Worm (Caenorhabditis elegans) whole organism, L3 larva: Measurements from ENCODE around the gene F13A2.5.

ENCODE experiments used
- R02D3.7 ChIP-seq: fragments of 150-350 bp; optimal IDR thresholded peaks from 2 replicates; lab custom pipeline; 2014; ENCODE audit warnings: missing biosample characterization, missing genetic modification characterization
- ZK546.5 ChIP-seq: sonication (generic microtip); optimal IDR thresholded peaks from 2 replicates; lab custom pipeline; 2017; ENCODE audit warnings: missing biosample characterization, missing genetic modification characterization
- aly-2 ChIP-seq: fragments of 150-350 bp; optimal IDR thresholded peaks from 2 replicates; lab custom pipeline; 2014; ENCODE audit warnings: missing biosample characterization, missing genetic modification characterization
- ceh-16 ChIP-seq: sonication (generic microtip); optimal IDR thresholded peaks from 2 replicates; lab custom pipeline; 2017; ENCODE audit warnings: missing biosample characterization, missing genetic modification characterization
- ceh-28 ChIP-seq: fragments of 150-350 bp; optimal IDR thresholded peaks from 2 replicates; lab custom pipeline; 2014; ENCODE audit warnings: missing biosample characterization, missing genetic modification reagents, missing genetic modification characterization
- ceh-82 ChIP-seq: fragments of 150-350 bp; optimal IDR thresholded peaks from 2 replicates; lab custom pipeline; 2014; ENCODE audit warnings: missing biosample characterization, missing genetic modification characterization
- ceh-9 ChIP-seq: sonication (generic microtip); optimal IDR thresholded peaks from 2 replicates; lab custom pipeline; 2018; ENCODE audit warnings: missing biosample characterization, missing genetic modification characterization
- daf-12 ChIP-seq: fragments of 150-350 bp; optimal IDR thresholded peaks from 2 replicates; lab custom pipeline; 2014; ENCODE audit warnings: missing biosample characterization, missing genetic modification reagents, missing genetic modification characterization
- elt-1 ChIP-seq: fragments of 150-350 bp; optimal IDR thresholded peaks from 2 replicates; lab custom pipeline; 2014; ENCODE audit warnings: missing biosample characterization, missing genetic modification characterization
- elt-2 ChIP-seq: sonication (generic microtip); optimal IDR thresholded peaks from 2 replicates; lab custom pipeline; 2016; ENCODE audit warnings: missing genetic modification reagents, mild to moderate bottlenecking, missing genetic modification characterization, missing compliant biosample characterization
- elt-3 ChIP-seq, 3 experiments: fragments of 150-350 bp in 1 of 3; sonication (generic microtip) in 2 of 3; optimal IDR thresholded peaks; 2 replicates in 2 of 3; 4 replicates in 1 of 3; lab custom pipeline; 2014 to 2017; ENCODE audit warnings: missing biosample characterization in 3 of 3, missing genetic modification characterization in 3 of 3
- eor-1 ChIP-seq, 2 experiments: fragments of 150-350 bp; optimal IDR thresholded peaks; 2 replicates each; lab custom pipeline; 2014 to 2018; ENCODE audit warnings: missing biosample characterization in 2 of 2, missing genetic modification characterization in 2 of 2
- fkh-10 ChIP-seq: sonication (generic microtip); optimal IDR thresholded peaks from 2 replicates; lab custom pipeline; 2017; ENCODE audit warnings: missing biosample characterization, missing genetic modification reagents, missing genetic modification characterization
- fos-1 ChIP-seq: fragments of 150-350 bp; optimal IDR thresholded peaks from 2 replicates; lab custom pipeline; 2014; ENCODE audit warnings: missing biosample characterization, missing genetic modification characterization
- jun-1 ChIP-seq: fragments of 150-350 bp; optimal IDR thresholded peaks from 2 replicates; lab custom pipeline; 2014; ENCODE audit warnings: missing biosample characterization, missing genetic modification reagents, missing genetic modification characterization
- lin-15B ChIP-seq: fragments of 150-350 bp; optimal IDR thresholded peaks from 2 replicates; lab custom pipeline; 2014; ENCODE audit warnings: missing biosample characterization, missing genetic modification characterization
- lsy-12 ChIP-seq: sonication (generic microtip); optimal IDR thresholded peaks from 2 replicates; lab custom pipeline; 2016; ENCODE audit warnings: mild to moderate bottlenecking, missing genetic modification characterization, missing compliant biosample characterization
- mdl-1 ChIP-seq: fragments of 150-350 bp; optimal IDR thresholded peaks from 2 replicates; lab custom pipeline; 2014; ENCODE audit warnings: missing biosample characterization, missing genetic modification characterization
- mml-1 ChIP-seq: fragments of 150-350 bp; sonication (generic microtip); optimal IDR thresholded peaks from 3 replicates; lab custom pipeline; 2014; ENCODE audit warnings: missing biosample characterization, missing genetic modification characterization
- nhr-11 ChIP-seq: fragments of 150-350 bp; optimal IDR thresholded peaks from 2 replicates; lab custom pipeline; 2014; ENCODE audit warnings: missing biosample characterization, missing genetic modification characterization
- nhr-12 ChIP-seq: fragments of 150-350 bp; optimal IDR thresholded peaks from 2 replicates; lab custom pipeline; 2014; ENCODE audit warnings: missing biosample characterization, missing genetic modification characterization
- nhr-23 ChIP-seq: fragments of 150-350 bp; optimal IDR thresholded peaks from 2 replicates; lab custom pipeline; 2014; ENCODE audit warnings: missing biosample characterization, missing genetic modification reagents, missing genetic modification characterization
- nhr-25 ChIP-seq: sonication (generic microtip); optimal IDR thresholded peaks from 2 replicates; lab custom pipeline; 2017; ENCODE audit warnings: missing biosample characterization, missing genetic modification characterization
- nhr-43 ChIP-seq: sonication (generic microtip); optimal IDR thresholded peaks from 2 replicates; lab custom pipeline; 2016; ENCODE audit warnings: mild to moderate bottlenecking, missing genetic modification characterization, missing compliant biosample characterization; ENCODE audit not compliant: poor library complexity, severe bottlenecking
- nhr-76 ChIP-seq: fragments of 150-350 bp; sonication (generic microtip); optimal IDR thresholded peaks from 5 replicates; lab custom pipeline; 2014; ENCODE audit warnings: missing biosample characterization, missing genetic modification characterization
- pha-4 ChIP-seq: fragments of 150-350 bp; optimal IDR thresholded peaks from 2 replicates; lab custom pipeline; 2014; ENCODE audit warnings: missing biosample characterization, missing genetic modification reagents, missing genetic modification characterization
- pqm-1 ChIP-seq: fragments of 150-350 bp; optimal IDR thresholded peaks from 2 replicates; lab custom pipeline; 2017; ENCODE audit warnings: missing biosample characterization, missing genetic modification characterization, inconsistent platforms
- skn-1 ChIP-seq: fragments of 150-350 bp; optimal IDR thresholded peaks from 2 replicates; lab custom pipeline; 2014; ENCODE audit warnings: missing biosample characterization, missing genetic modification characterization
- snpc-4 ChIP-seq: fragments of 150-350 bp; optimal IDR thresholded peaks from 2 replicates; lab custom pipeline; 2014; ENCODE audit warnings: missing biosample characterization, missing genetic modification characterization
- tbx-2 ChIP-seq: sonication (generic microtip); optimal IDR thresholded peaks from 2 replicates; lab custom pipeline; 2016; ENCODE audit warnings: mild to moderate bottlenecking, missing genetic modification characterization, missing compliant biosample characterization
- unc-39 ChIP-seq: sonication (generic microtip); optimal IDR thresholded peaks from 4 replicates; lab custom pipeline; 2017; ENCODE audit warnings: missing biosample characterization, missing genetic modification characterization
- unc-62 ChIP-seq: fragments of 150-350 bp; sonication (generic microtip); optimal IDR thresholded peaks from 4 replicates; lab custom pipeline; 2014; ENCODE audit warnings: missing biosample characterization, missing genetic modification reagents, missing genetic modification characterization
- zag-1 ChIP-seq: fragments of 150-350 bp; optimal IDR thresholded peaks from 2 replicates; lab custom pipeline; 2014; ENCODE audit warnings: missing biosample characterization, missing genetic modification characterization
- ztf-11 ChIP-seq: fragments of 150-350 bp; optimal IDR thresholded peaks from 2 replicates; lab custom pipeline; 2014; ENCODE audit warnings: missing biosample characterization, missing genetic modification characterization

Gene F13A2.5

DNA sequence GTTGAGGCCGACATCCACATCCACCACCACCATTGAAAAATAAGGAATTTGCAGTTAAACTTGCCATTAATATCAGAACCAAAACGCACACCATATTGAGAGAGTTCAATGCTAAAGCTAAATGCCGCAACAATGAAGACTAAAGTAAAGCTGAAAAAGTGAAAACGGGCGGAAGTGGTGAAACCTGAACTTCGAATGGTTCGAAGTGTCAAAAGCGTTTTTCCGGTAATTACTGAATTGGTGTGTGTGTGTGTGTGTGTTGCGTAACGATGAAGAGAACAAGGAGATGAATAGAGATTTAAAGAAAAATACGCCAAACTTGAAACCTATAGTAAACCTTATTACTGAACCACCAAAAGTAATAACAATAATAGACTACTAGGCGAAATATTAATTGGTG, 37.2 kb downstream of the F13A2.5 start, which contains the start of gene grl-13:
grl-13 (minus strand) TSS at position 101 of the 400 bp plus-strand sequence.
- no peak for TF ChIP-seq fos-1 (tag; lab: Kevin White, UChicago)
- no peak for TF ChIP-seq unc-62 (GFP tag; lab: Kevin White, UChicago)
- TF ChIP-seq tbx-2 (tag; lab: Kevin White, UChicago) = no peak
- no peak for TF ChIP-seq ceh-9 (tag; lab: Kevin White, UChicago)
- TF ChIP-seq daf-12 (tag; lab: Kevin White, UChicago) = no peak
- no peak for TF ChIP-seq mdl-1 (tag; lab: Kevin White, UChicago)
- TF ChIP-seq unc-39 (tag; lab: Kevin White, UChicago) = no peak
- TF ChIP-seq eor-1 (tag; optimal IDR thresholded peaks at IDR 0.05; lab: Kevin White, UChicago) = no peak

DNA sequence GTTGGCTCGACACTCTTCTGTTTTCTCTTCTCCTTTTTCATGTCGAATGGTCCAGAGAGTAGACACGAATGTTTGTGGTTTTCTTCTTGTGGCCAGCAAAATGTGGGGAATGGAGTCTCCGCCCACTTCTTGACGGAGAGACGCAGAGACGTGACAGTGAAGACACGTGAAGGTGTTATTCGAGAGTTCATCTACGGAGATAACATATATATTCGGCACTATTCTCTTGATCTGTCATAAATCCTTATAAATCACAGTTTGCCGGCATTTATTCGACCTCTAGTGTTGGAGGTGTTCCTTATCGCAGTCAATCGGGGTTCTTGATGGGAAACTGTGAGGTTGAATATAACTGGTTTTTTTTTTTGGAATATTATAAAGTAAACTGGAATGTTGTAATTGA, 40.3 kb downstream of the F13A2.5 start, which contains the start of gene F32D1.3:
F32D1.3 (minus strand) TSS at position 65 of the 400 bp plus-strand sequence.
- no peak for TF ChIP-seq ztf-11
- TF ChIP-seq elt-1 (tag; lab: Kevin White, UChicago) = peak; percentile 80
- peak; percentile 34 for TF ChIP-seq nhr-25 (tag; lab: Kevin White, UChicago)
- no peak for TF ChIP-seq eor-1 (tag; optimal IDR thresholded peaks at IDR 0.05; lab: Kevin White, UChicago)
- TF ChIP-seq ceh-9 (tag; lab: Kevin White, UChicago) = no peak
- TF ChIP-seq aly-2 = no peak
- no peak for TF ChIP-seq R02D3.7 (tag; lab: Kevin White, UChicago)
- TF ChIP-seq nhr-23 = peak; percentile 44
- no peak for TF ChIP-seq mml-1 (tag; lab: Kevin White, UChicago)

DNA sequence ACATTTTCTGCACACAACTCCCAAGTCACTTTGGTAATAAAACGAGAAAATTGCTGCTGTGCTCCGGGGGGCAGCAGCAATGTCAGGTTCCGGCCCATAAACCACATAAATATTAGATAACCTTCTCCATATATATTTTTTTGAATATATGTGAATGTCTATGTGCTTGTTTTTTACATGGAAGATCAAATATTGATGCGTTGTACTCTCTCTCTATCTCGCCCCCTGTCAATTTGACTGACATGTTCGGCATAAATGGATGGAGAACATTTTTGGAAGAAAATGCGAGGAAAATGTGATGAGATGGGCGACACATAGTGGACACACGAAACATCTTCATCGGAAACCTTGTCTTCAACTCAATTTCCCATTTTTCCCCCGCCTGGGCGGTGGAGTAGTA, 41.7 kb downstream of the F13A2.5 start:
- TF ChIP-seq unc-39 (tag; lab: Kevin White, UChicago) = no peak
- no peak for TF ChIP-seq tbx-2 (tag; lab: Kevin White, UChicago)
- no peak for TF ChIP-seq elt-1 (tag; lab: Kevin White, UChicago)
- TF ChIP-seq nhr-12 (tag; lab: Kevin White, UChicago) = no peak
- TF ChIP-seq, all 47 proteins: peak for 0

DNA sequence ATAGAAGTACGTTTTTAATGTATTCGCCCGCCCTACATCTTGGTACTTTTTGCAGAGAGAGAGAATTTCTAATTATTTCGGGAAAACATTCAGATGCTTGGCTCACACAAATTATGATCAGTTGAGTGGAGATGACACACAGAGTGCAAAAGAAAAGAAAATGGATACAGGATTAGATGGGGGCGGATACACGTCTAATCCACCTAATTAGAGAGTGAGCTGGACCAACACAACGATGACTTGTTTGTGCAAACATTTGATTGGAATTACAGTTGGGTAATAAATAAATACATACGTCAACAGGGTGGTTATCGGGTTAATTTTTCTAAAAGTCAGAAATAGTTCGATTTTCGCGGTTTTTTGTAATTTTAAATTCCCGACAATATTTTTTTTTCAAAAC, 42.6 kb downstream of the F13A2.5 start:
- TF ChIP-seq ZK546.5 (tag; lab: Kevin White, UChicago) = no peak
- TF ChIP-seq unc-39 (tag; lab: Kevin White, UChicago) = no peak
- no peak for TF ChIP-seq zag-1 (tag; lab: Kevin White, UChicago)
- no peak for TF ChIP-seq fkh-10
- no peak for TF ChIP-seq elt-3 (tag; optimal IDR thresholded peaks at IDR 0.05; lab: Kevin White, UChicago)
- no peak for TF ChIP-seq lin-15B (tag; lab: Kevin White, UChicago)
- TF ChIP-seq skn-1 (tag; lab: Kevin White, UChicago) = no peak

DNA sequence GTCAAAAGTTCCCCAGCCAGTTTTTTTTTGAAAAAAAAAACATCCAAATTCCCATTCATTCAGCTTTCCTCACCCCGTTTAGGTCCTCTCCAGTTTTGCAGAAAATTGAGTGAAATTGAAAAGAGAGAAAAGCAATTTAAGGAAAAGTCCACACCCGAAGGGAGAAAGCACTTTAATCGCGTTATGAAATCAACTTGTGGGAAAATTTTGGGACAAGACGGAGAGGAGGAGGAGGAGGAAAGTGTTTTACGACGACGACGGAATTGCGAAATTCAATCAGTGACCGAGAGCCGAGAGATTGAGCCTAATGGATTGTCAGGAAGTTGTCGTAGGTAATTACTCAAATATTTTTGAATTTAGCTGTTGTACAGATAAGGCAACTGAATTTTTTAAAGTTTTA, 44.4 kb downstream of the F13A2.5 start:
- TF ChIP-seq nhr-43 (no peak), eor-1 (tag; optimal IDR thresholded peaks at IDR 0.05; lab: Kevin White, UChicago) (no peak), ceh-9 (tag; lab: Kevin White, UChicago) (no peak), nhr-23 (no peak), pqm-1 (no peak), skn-1 (tag; lab: Kevin White, UChicago) (no peak), aly-2 (no peak), nhr-76 (no peak), nhr-11 (tag; lab: Kevin White, UChicago) (no peak), lsy-12 (tag; lab: Kevin White, UChicago) (no peak), lin-15B (tag; lab: Kevin White, UChicago) (no peak), elt-1 (tag; lab: Kevin White, UChicago) (no peak), snpc-4 (no peak), ceh-28 (tag; lab: Kevin White, UChicago) (no peak)

DNA sequence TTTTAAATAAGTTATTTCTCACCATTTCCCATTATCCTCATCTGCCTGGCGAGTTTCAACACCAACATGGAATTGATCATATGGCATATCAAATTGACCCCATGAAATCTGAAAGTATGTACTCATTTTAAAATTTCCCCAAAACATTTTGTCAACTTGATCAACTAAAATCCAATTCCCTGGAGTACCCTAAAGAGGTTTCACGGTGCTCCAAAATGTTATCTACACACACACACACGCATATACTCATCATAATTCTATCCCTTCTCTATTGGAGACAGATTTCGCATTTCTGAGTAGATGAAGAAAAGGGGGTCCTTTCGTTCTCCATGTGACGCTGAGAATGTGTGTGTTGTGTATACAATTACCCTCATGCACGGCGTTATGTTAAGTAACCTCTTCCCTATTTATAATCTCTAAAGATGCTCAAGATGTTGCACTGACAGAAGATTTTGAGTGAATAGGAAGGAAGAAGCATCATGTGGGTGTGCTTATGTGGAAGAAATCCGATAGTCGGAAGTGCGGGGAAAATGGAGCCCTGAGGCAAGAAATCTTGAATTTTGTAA, 45.6 kb downstream of the F13A2.5 start:
- TF ChIP-seq ceh-16 = no peak
- TF ChIP-seq daf-12 (tag; lab: Kevin White, UChicago) = no peak
- TF ChIP-seq pha-4 (tag; lab: Kevin White, UChicago) = no peak
- TF ChIP-seq jun-1 (tag; lab: Kevin White, UChicago) = no peak
- TF ChIP-seq pqm-1 = no peak
- TF ChIP-seq nhr-43 = no peak
- no peak for TF ChIP-seq R02D3.7 (tag; lab: Kevin White, UChicago)
- TF ChIP-seq elt-2 (tag; lab: Kevin White, UChicago) = no peak
- TF ChIP-seq nhr-76 = no peak
- no peak for TF ChIP-seq ceh-82 (tag; lab: Kevin White, UChicago)
- TF ChIP-seq mml-1 (tag; lab: Kevin White, UChicago) = no peak
- TF ChIP-seq elt-3 (tag; optimal IDR thresholded peaks at IDR 0.05; lab: Kevin White, UChicago) = no peak
